Worm (Caenorhabditis elegans) whole organism, young adult: ENCODE data around the gene gtf-2A2.

Source experiments
- B0035.1 ChIP-seq: sonication (generic microtip); optimal IDR thresholded peaks from 2 replicates; lab custom pipeline; 2016; ENCODE audit warnings: missing genetic modification characterization, mild to moderate bottlenecking, missing compliant biosample characterization, missing genotype, missing genetic modification reagents
- B0261.1 ChIP-seq: sonication (generic microtip); optimal IDR thresholded peaks from 2 replicates; lab custom pipeline; 2016; ENCODE audit warnings: mild to moderate bottlenecking, missing genetic modification characterization, moderate library complexity, missing compliant biosample characterization
- B0336.3 ChIP-seq: fragments of 200-800 bp; sonication (Bioruptor generic); IDR thresholded peaks from 2 replicates; pipeline ENCODE4 v1.3.6; 2022; ENCODE audit warnings: missing genetic modification characterization, missing compliant biosample characterization
- D2030.7 ChIP-seq: fragments of 200-800 bp; sonication (Bioruptor generic); IDR thresholded peaks from 2 replicates; pipeline ENCODE4 v1.3.6; 2022; ENCODE audit warnings: missing genetic modification reagents, missing genetic modification characterization, missing compliant biosample characterization
- F10E7.11 ChIP-seq: sonication (generic microtip); optimal IDR thresholded peaks from 2 replicates; lab custom pipeline; 2017; ENCODE audit warnings: mild to moderate bottlenecking, missing genetic modification characterization, moderate library complexity, missing compliant biosample characterization
- F23B12.7 ChIP-seq: sonication (generic microtip); optimal IDR thresholded peaks from 2 replicates; lab custom pipeline; 2017; ENCODE audit warnings: missing genetic modification characterization, mild to moderate bottlenecking, missing compliant biosample characterization, antibody characterized with exemption, moderate library complexity; ENCODE audit not compliant: insufficient read depth
- F37B4.10 ChIP-seq: fragments of 200-800 bp; sonication (Bioruptor generic); IDR thresholded peaks from 2 replicates; pipeline ENCODE4 v1.3.6; 2022; ENCODE audit warnings: missing genetic modification characterization, missing compliant biosample characterization
- F49E8.2 ChIP-seq: sonication (generic microtip); optimal IDR thresholded peaks from 3 replicates; lab custom pipeline; 2017; ENCODE audit warnings: missing genetic modification characterization, mild to moderate bottlenecking, missing compliant biosample characterization, antibody characterized with exemption, moderate library complexity; ENCODE audit not compliant: insufficient read depth
- F52B5.7 ChIP-seq: sonication (generic microtip); optimal IDR thresholded peaks from 2 replicates; lab custom pipeline; 2016; ENCODE audit warnings: mild to moderate bottlenecking, missing genetic modification characterization, missing compliant biosample characterization
- K11D2.4 ChIP-seq: fragments of 200-800 bp; sonication (Bioruptor generic); IDR thresholded peaks from 2 replicates; pipeline ENCODE4 v1.3.6; 2022; ENCODE audit warnings: missing genetic modification reagents, missing genetic modification characterization, missing compliant biosample characterization
- K12H6.12 ChIP-seq: fragments of 200-800 bp; sonication (Bioruptor generic); optimal IDR thresholded peaks from 2 replicates; lab custom pipeline; 2018; ENCODE audit warnings: mild to moderate bottlenecking, missing genetic modification characterization, missing compliant biosample characterization
- T07F8.4 ChIP-seq: sonication (generic microtip); optimal IDR thresholded peaks from 2 replicates; lab custom pipeline; 2016; ENCODE audit warnings: mild to moderate bottlenecking, missing genetic modification characterization, moderate library complexity, missing compliant biosample characterization
- Y95B8A.8 ChIP-seq: fragments of 200-800 bp; sonication (Bioruptor generic); IDR thresholded peaks from 2 replicates; pipeline ENCODE4 v1.3.6; 2022; ENCODE audit warnings: missing genetic modification reagents, missing genetic modification characterization, missing compliant biosample characterization
- aptf-2 ChIP-seq: fragments of 200-800 bp; sonication (Bioruptor generic); conservative IDR thresholded peaks from 2 replicates; pipeline ENCODE4 v1.3.6; 2022; ENCODE audit warnings: missing genetic modification reagents, missing genetic modification characterization, missing compliant biosample characterization
- athp-1 ChIP-seq: sonication (generic microtip); optimal IDR thresholded peaks from 2 replicates; lab custom pipeline; 2017; ENCODE audit warnings: mild to moderate bottlenecking, missing genetic modification characterization, missing compliant biosample characterization
- attf-3 ChIP-seq: fragments of 200-800 bp; sonication (Bioruptor generic); conservative IDR thresholded peaks from 2 replicates; pipeline ENCODE4 v1.3.6; 2022; ENCODE audit warnings: missing genetic modification reagents, missing genetic modification characterization, missing compliant biosample characterization
- attf-6 ChIP-seq: fragments of 200-800 bp; sonication (Bioruptor generic); IDR thresholded peaks from 2 replicates; pipeline ENCODE4 v1.3.6; 2022; ENCODE audit warnings: missing genetic modification reagents, missing genetic modification characterization, missing compliant biosample characterization
- bed-2 ChIP-seq: fragments of 200-800 bp; sonication (Bioruptor generic); IDR thresholded peaks from 2 replicates; pipeline ENCODE4 v1.3.6; 2022; ENCODE audit warnings: missing genetic modification reagents, missing genetic modification characterization, missing compliant biosample characterization
- ceh-27 ChIP-seq: fragments of 200-800 bp; sonication (Bioruptor generic); optimal IDR thresholded peaks from 2 replicates; lab custom pipeline; 2018; ENCODE audit warnings: mild to moderate bottlenecking, missing genetic modification characterization, moderate library complexity, missing compliant biosample characterization
- ceh-79 ChIP-seq: sonication (generic microtip); optimal IDR thresholded peaks from 2 replicates; lab custom pipeline; 2017; ENCODE audit warnings: mild to moderate bottlenecking, missing genetic modification characterization, missing compliant biosample characterization
- ceh-91 ChIP-seq: fragments of 200-800 bp; sonication (Bioruptor generic); IDR thresholded peaks from 2 replicates; pipeline ENCODE4 v1.3.6; 2022; ENCODE audit warnings: missing genetic modification reagents, missing genetic modification characterization, missing compliant biosample characterization
- die-1 ChIP-seq: sonication (generic microtip); optimal IDR thresholded peaks from 2 replicates; lab custom pipeline; 2016; ENCODE audit warnings: missing genotype, mild to moderate bottlenecking, missing genetic modification characterization, missing compliant biosample characterization
- dox-1 ChIP-seq: fragments of 200-800 bp; sonication (Bioruptor generic); IDR thresholded peaks from 2 replicates; pipeline ENCODE4 v1.3.6; 2022; ENCODE audit warnings: missing genetic modification reagents, missing genetic modification characterization, missing compliant biosample characterization
- egl-18 ChIP-seq: fragments of 200-800 bp; sonication (Bioruptor generic); IDR thresholded peaks from 2 replicates; pipeline ENCODE4 v1.3.6; 2022; ENCODE audit warnings: missing genetic modification reagents, missing genetic modification characterization, missing compliant biosample characterization
- egl-44 ChIP-seq: fragments of 200-800 bp; sonication (Bioruptor generic); IDR thresholded peaks from 2 replicates; pipeline ENCODE4 v1.3.6; 2022; ENCODE audit warnings: missing genetic modification reagents, missing genetic modification characterization, missing compliant biosample characterization
- ekl-4 ChIP-seq: fragments of 200-800 bp; sonication (Bioruptor generic); IDR thresholded peaks from 2 replicates; pipeline ENCODE4 v1.3.6; 2022; ENCODE audit warnings: missing genetic modification reagents, missing genetic modification characterization, missing compliant biosample characterization
- him-1 ChIP-seq: sonication (generic microtip); optimal IDR thresholded peaks from 2 replicates; lab custom pipeline; 2016; ENCODE audit warnings: missing genotype, missing genetic modification reagents, missing genetic modification characterization, missing compliant biosample characterization
- hlh-12 ChIP-seq: sonication (generic microtip); optimal IDR thresholded peaks from 2 replicates; lab custom pipeline; 2016; ENCODE audit warnings: missing genetic modification characterization, missing compliant biosample characterization
- hsf-1 ChIP-seq: fragments of 200-800 bp; sonication (Bioruptor generic); IDR thresholded peaks from 2 replicates; pipeline ENCODE4 v1.3.6; 2022; ENCODE audit warnings: missing genetic modification reagents, missing genetic modification characterization, missing compliant biosample characterization
- lin-26 ChIP-seq: fragments of 200-800 bp; sonication (Bioruptor generic); IDR thresholded peaks from 2 replicates; pipeline ENCODE4 v1.3.6; 2022; ENCODE audit warnings: missing genetic modification reagents, missing genetic modification characterization, missing compliant biosample characterization
- lsy-27 ChIP-seq: sonication (generic microtip); optimal IDR thresholded peaks from 2 replicates; lab custom pipeline; 2017; ENCODE audit warnings: missing genetic modification characterization, mild to moderate bottlenecking, missing compliant biosample characterization, antibody characterized with exemption, missing genotype, borderline replicate concordance; ENCODE audit not compliant: insufficient read depth
- madf-10 ChIP-seq: sonication (generic microtip); optimal IDR thresholded peaks from 2 replicates; lab custom pipeline; 2016; ENCODE audit warnings: mild to moderate bottlenecking, missing genetic modification characterization, missing compliant biosample characterization
- mcd-1 ChIP-seq: fragments of 200-800 bp; sonication (Bioruptor generic); IDR thresholded peaks from 2 replicates; pipeline ENCODE4 v1.3.6; 2022; ENCODE audit warnings: missing genetic modification reagents, missing genetic modification characterization, missing compliant biosample characterization
- mel-28 ChIP-seq: sonication (generic microtip); optimal IDR thresholded peaks from 2 replicates; lab custom pipeline; 2016; ENCODE audit warnings: borderline replicate concordance, mild to moderate bottlenecking, missing genetic modification characterization, missing compliant biosample characterization
- mxl-1 ChIP-seq: sonication (generic microtip); optimal IDR thresholded peaks from 2 replicates; lab custom pipeline; 2016; ENCODE audit warnings: missing genetic modification characterization, missing compliant biosample characterization
- nhr-179 ChIP-seq: sonication (generic microtip); optimal IDR thresholded peaks from 2 replicates; lab custom pipeline; 2016; ENCODE audit warnings: mild to moderate bottlenecking, missing genetic modification characterization, missing compliant biosample characterization
- nhr-27 ChIP-seq: fragments of 200-800 bp; sonication (Bioruptor generic); optimal IDR thresholded peaks from 2 replicates; lab custom pipeline; 2018; ENCODE audit warnings: mild to moderate bottlenecking, missing genetic modification characterization, moderate library complexity, missing compliant biosample characterization
- pbrm-1 ChIP-seq: fragments of 200-800 bp; sonication (Bioruptor generic); IDR thresholded peaks from 2 replicates; pipeline ENCODE4 v1.3.6; 2022; ENCODE audit warnings: missing genetic modification reagents, missing genetic modification characterization, missing compliant biosample characterization
- rcor-1 ChIP-seq: fragments of 200-800 bp; sonication (Bioruptor generic); IDR thresholded peaks from 2 replicates; pipeline ENCODE4 v1.3.6; 2022; ENCODE audit warnings: missing genetic modification reagents, missing genetic modification characterization, missing compliant biosample characterization
- rpc-1 ChIP-seq, 2 experiments: fragments of 150-350 bp in 1 of 2; sonication (generic microtip) in 1 of 2; optimal IDR thresholded peaks; 2 replicates each; lab custom pipeline; 2014 to 2018; ENCODE audit warnings: missing biosample characterization in 1 of 2, missing genetic modification characterization in 1 of 2, missing genetic modification reagents in 1 of 2, missing genotype in 1 of 2
- sdz-38 ChIP-seq: sonication (generic microtip); optimal IDR thresholded peaks from 2 replicates; lab custom pipeline; 2016; ENCODE audit warnings: missing genotype, missing genetic modification characterization, missing compliant biosample characterization
- sea-2 ChIP-seq: fragments of 200-800 bp; sonication (Bioruptor generic); IDR thresholded peaks from 2 replicates; pipeline ENCODE4 v1.3.6; 2022; ENCODE audit warnings: missing genetic modification characterization, missing compliant biosample characterization
- snpc-1.1 ChIP-seq: sonication (generic microtip); optimal IDR thresholded peaks from 2 replicates; lab custom pipeline; 2017; ENCODE audit warnings: missing genetic modification characterization, mild to moderate bottlenecking, missing compliant biosample characterization, antibody characterized with exemption, moderate library complexity, missing genotype, missing genetic modification reagents; ENCODE audit not compliant: insufficient read depth
- tbp1 ChIP-seq: fragments of 200-800 bp; sonication (Bioruptor generic); optimal IDR thresholded peaks from 2 replicates; lab custom pipeline; 2018; ENCODE audit warnings: mild to moderate bottlenecking, missing genetic modification characterization, missing compliant biosample characterization
- unc-130 ChIP-seq: sonication (generic microtip); optimal IDR thresholded peaks from 2 replicates; lab custom pipeline; 2016; ENCODE audit warnings: missing genetic modification reagents, missing genetic modification characterization, missing compliant biosample characterization
- zim-3 ChIP-seq: sonication (generic microtip); optimal IDR thresholded peaks from 2 replicates; lab custom pipeline; 2017; ENCODE audit warnings: mild to moderate bottlenecking, missing genetic modification characterization, moderate library complexity, missing compliant biosample characterization
- ztf-18 ChIP-seq: sonication (generic microtip); optimal IDR thresholded peaks from 2 replicates; lab custom pipeline; 2016; ENCODE audit warnings: missing genotype, mild to moderate bottlenecking, missing genetic modification characterization, missing compliant biosample characterization
- ztf-26 ChIP-seq: sonication (generic microtip); optimal IDR thresholded peaks from 2 replicates; lab custom pipeline; 2017; ENCODE audit warnings: missing genetic modification characterization, missing compliant biosample characterization
- ztf-6 ChIP-seq: fragments of 200-800 bp; sonication (Bioruptor generic); IDR thresholded peaks from 2 replicates; pipeline ENCODE4 v1.3.6; 2022; ENCODE audit warnings: missing genetic modification reagents, missing genetic modification characterization, missing compliant biosample characterization

gtf-2A2 gene

ce11 chrIII:12583466-12583865 lies 41.1 kb upstream of the gtf-2A2 start (continued):
- TF ChIP-seq tbp1 (GFP tag; lab: Kevin White, UChicago) = peak; percentile 64
- TF ChIP-seq dox-1 (GFP tag; lab: Robert Waterston, UW) = no peak
- no peak for TF ChIP-seq F10E7.11 (tag; lab: Kevin White, UChicago)
- TF ChIP-seq zim-3 (tag; lab: Kevin White, UChicago) = no peak
- peak; percentile 63 for TF ChIP-seq rcor-1 (GFP tag; lab: Robert Waterston, UW)
- peak; percentile 51; the same call in 1 of the 2 replicates for TF ChIP-seq pbrm-1 (GFP tag; lab: Robert Waterston, UW)
- no peak for TF ChIP-seq snpc-1.1
- no peak for TF ChIP-seq F37B4.10
- TF ChIP-seq ztf-26 = peak; percentile 73
- TF ChIP-seq attf-3 (GFP tag; lab: Robert Waterston, UW) = no peak
- no peak for TF ChIP-seq B0261.1 (tag; lab: Kevin White, UChicago)
- no peak for TF ChIP-seq lsy-27 (tag; lab: Kevin White, UChicago)
- 0 out of 2 replicates have a peak, but pooled peaks have one; percentile 49 for TF ChIP-seq aptf-2 (GFP tag; lab: Robert Waterston, UW)
- no peak for TF ChIP-seq hlh-12
- TF ChIP-seq nhr-179 (tag; lab: Kevin White, UChicago) = no peak
- TF ChIP-seq F52B5.7 (tag; lab: Kevin White, UChicago) = no peak
- TF ChIP-seq egl-18 (GFP tag; lab: Robert Waterston, UW) = 0 out of 2 replicates have a peak, but pooled peaks have one; percentile 45
- no peak for TF ChIP-seq rpc-1 (optimal IDR thresholded peaks at IDR 0.05; lab: Kevin White, UChicago)
- no peak for TF ChIP-seq rpc-1 (tag; optimal IDR thresholded peaks at IDR 0.05; lab: Kevin White, UChicago)
- TF ChIP-seq lin-26 (GFP tag; lab: Robert Waterston, UW) = peak; percentile 61; the same call in 1 of the 2 replicates
- TF ChIP-seq egl-44 (GFP tag; lab: Robert Waterston, UW) = 0 out of 2 replicates have a peak, but pooled peaks have one; percentile 25
- TF ChIP-seq ztf-18 (tag; lab: Kevin White, UChicago) = no peak
- TF ChIP-seq ztf-6 (GFP tag; lab: Robert Waterston, UW) = no peak
- TF ChIP-seq mxl-1 (tag; lab: Kevin White, UChicago) = no peak
- no peak for TF ChIP-seq B0035.1 (tag; lab: Kevin White, UChicago)
- no peak for TF ChIP-seq sdz-38 (tag; lab: Kevin White, UChicago)
- TF ChIP-seq Y95B8A.8 = no peak
- no peak for TF ChIP-seq T07F8.4 (tag; lab: Kevin White, UChicago)
- TF ChIP-seq athp-1 (tag; lab: Kevin White, UChicago) = no peak
- peak; percentile 61 for TF ChIP-seq madf-10 (tag; lab: Kevin White, UChicago)
- TF ChIP-seq mcd-1 = peak; percentile 74
- TF ChIP-seq bed-2 (GFP tag; lab: Robert Waterston, UW) = no peak
- TF ChIP-seq unc-130 (GFP tag; lab: Kevin White, UChicago) = no peak
- TF ChIP-seq F49E8.2 (tag; lab: Kevin White, UChicago) = no peak
- peak; percentile 88 for TF ChIP-seq ceh-27 (GFP tag; lab: Kevin White, UChicago)
- peak; percentile 94 for TF ChIP-seq K12H6.12 (tag; lab: Kevin White, UChicago)
- TF ChIP-seq B0336.3 (GFP tag; lab: Robert Waterston, UW) = no peak; the same call in none of the 2 replicates
- TF ChIP-seq K11D2.4 (GFP tag; lab: Robert Waterston, UW) = peak; percentile 86
- no peak for TF ChIP-seq ceh-91 (GFP tag; lab: Robert Waterston, UW)
- no peak for TF ChIP-seq hsf-1 (GFP tag; lab: Robert Waterston, UW)
- no peak for TF ChIP-seq ceh-79 (tag; lab: Kevin White, UChicago)
- TF ChIP-seq attf-6 (GFP tag; lab: Robert Waterston, UW) = no peak
- TF ChIP-seq him-1 (tag; lab: Kevin White, UChicago) = no peak
- no peak for TF ChIP-seq mel-28
- no peak for TF ChIP-seq sea-2
- TF ChIP-seq F23B12.7 (tag; lab: Kevin White, UChicago) = no peak
- TF ChIP-seq die-1 (tag; lab: Kevin White, UChicago) = peak; percentile 49
- TF ChIP-seq nhr-27 (tag; lab: Kevin White, UChicago) = no peak
- no peak for TF ChIP-seq D2030.7 (GFP tag; lab: Robert Waterston, UW)
- TF ChIP-seq ekl-4 (GFP tag; lab: Robert Waterston, UW) = peak; percentile 84
